Worm (Caenorhabditis elegans): Measurements from ENCODE around the gene znf-622.

Gene znf-622

DNA sequence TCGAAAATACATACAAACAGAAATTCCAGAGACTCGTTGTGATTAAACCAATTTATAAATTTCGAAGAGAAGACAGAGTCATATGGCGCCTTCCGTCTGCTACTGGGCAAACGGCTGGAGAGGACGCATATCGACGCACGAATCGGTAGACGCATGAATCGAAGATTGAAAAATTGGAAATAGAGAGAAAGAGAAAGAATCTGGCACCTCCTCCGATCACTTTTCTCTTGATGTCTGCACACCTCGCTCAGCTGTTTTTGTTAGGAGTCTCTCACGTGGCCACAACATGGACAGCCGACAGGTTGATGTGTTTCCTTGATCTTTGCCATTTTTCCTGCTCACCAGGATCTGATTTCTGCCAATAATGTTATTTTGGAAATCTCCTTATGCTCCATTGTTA lies 21.3 kb upstream of the znf-622 start:
- no peak for TF ChIP-seq lin-11 (tag; optimal IDR thresholded peaks at IDR 0.05)
- TF ChIP-seq mab-5 (tag; optimal IDR thresholded peaks at IDR 0.05), result peak; percentile 8
- peak; percentile 30 for TF ChIP-seq F13H6.1 (tag; optimal IDR thresholded peaks at IDR 0.05)
- peak; percentile 74 for TF ChIP-seq nhr-129 (tag; optimal IDR thresholded peaks at IDR 0.05)
- TF ChIP-seq crh-2 (tag; optimal IDR thresholded peaks at IDR 0.05), result no peak
- peak; percentile 50 for TF ChIP-seq sem-4 (tag; optimal IDR thresholded peaks at IDR 0.05)
- TF ChIP-seq lsy-2 (tag; optimal IDR thresholded peaks at IDR 0.05), result peak in 1 of 2 experiments; percentile 23
- peak; percentile 47 for TF ChIP-seq C34F6.9 (tag; optimal IDR thresholded peaks at IDR 0.05)
- peak; percentile 83 for TF ChIP-seq sma-9 (GFP tag; optimal IDR thresholded peaks at IDR 0.05)
- TF ChIP-seq sma-9 (tag; optimal IDR thresholded peaks at IDR 0.05), result no peak
- TF ChIP-seq blmp-1 (tag; optimal IDR thresholded peaks at IDR 0.05; ENCODE audit: insufficient read depth), result peak; percentile 31
- TF ChIP-seq Y55F3AM.14 (GFP tag; optimal IDR thresholded peaks at IDR 0.05), result no peak
- TF ChIP-seq nhr-25 (tag; optimal IDR thresholded peaks at IDR 0.05), result peak; percentile 34
- TF ChIP-seq mdl-1 (tag; optimal IDR thresholded peaks at IDR 0.05), result peak in 1 of 2 experiments; percentile 1

DNA sequence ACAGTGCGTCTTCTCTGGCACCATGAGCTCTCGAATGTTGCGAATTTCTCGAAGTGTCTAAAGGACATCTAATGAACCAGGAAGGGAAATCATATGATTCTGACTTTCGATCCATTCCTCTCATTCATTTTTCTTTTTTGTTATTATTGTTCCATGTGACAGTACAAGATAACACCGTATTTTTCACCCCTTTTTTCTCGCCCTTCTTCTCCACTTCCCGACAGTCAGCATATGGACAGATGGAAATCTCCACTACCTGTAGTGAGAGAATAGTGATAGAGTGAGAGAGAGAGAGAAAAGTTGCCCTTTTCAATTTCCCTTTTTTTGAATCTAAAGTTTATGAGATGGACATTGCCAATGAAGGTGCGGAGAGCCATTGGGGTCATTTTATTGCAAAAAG lies 20.6 kb upstream of the znf-622 start:
- TF ChIP-seq nhr-25 (tag; optimal IDR thresholded peaks at IDR 0.05) (peak; percentile 42), blmp-1 (tag; optimal IDR thresholded peaks at IDR 0.05; ENCODE audit: insufficient read depth) (peak; percentile 89), nhr-129 (tag; optimal IDR thresholded peaks at IDR 0.05) (peak; percentile 73), nhr-11 (tag; optimal IDR thresholded peaks at IDR 0.05) (no peak), lsy-2 (tag; optimal IDR thresholded peaks at IDR 0.05) (peak in 1 of 2 experiments; percentile 35), sma-3 (GFP tag; optimal IDR thresholded peaks at IDR 0.05) (peak; percentile 16), alr-1 (tag; optimal IDR thresholded peaks at IDR 0.05) (no peak), elt-1 (tag; optimal IDR thresholded peaks at IDR 0.05) (no peak), egl-27 (tag; optimal IDR thresholded peaks at IDR 0.05) (peak; percentile 24), nhr-237 (tag; optimal IDR thresholded peaks at IDR 0.05) (no peak), sma-9 (GFP tag; optimal IDR thresholded peaks at IDR 0.05) (peak; percentile 73), sma-9 (tag; optimal IDR thresholded peaks at IDR 0.05) (no peak), mdl-1 (tag; optimal IDR thresholded peaks at IDR 0.05) (peak in 1 of 2 experiments; percentile 24), ceh-16 (tag; optimal IDR thresholded peaks at IDR 0.05) (no peak), mbf-1 (tag; optimal IDR thresholded peaks at IDR 0.05) (no peak), nhr-21 (tag; optimal IDR thresholded peaks at IDR 0.05) (peak; percentile 41), nhr-6 (tag; optimal IDR thresholded peaks at IDR 0.05) (no peak), elt-3 (tag; optimal IDR thresholded peaks at IDR 0.05) (no peak)

DNA sequence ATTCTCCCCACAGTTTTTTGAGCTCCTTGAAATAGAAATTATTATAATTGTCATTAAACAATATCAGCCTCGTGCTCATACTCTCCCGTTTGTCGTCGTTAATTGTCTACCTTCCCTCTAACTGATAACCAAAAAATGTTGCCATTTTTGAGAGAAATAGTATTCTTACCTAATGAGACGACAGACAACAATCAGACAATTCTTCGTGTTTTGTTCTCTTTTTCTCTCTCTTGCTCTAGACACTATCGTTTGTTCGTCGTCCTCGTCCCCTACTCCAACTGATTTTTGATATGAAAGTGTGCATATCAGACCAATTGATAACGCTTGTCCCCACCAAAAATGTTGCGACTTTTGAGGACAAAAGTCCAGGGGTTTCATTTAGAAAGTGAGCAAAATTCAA lies 19.9 kb upstream of the znf-622 start:
- TF ChIP-seq ztf-4 (tag; optimal IDR thresholded peaks at IDR 0.05), result no peak
- TF ChIP-seq gmeb-1 (tag; optimal IDR thresholded peaks at IDR 0.05), result peak; percentile 29
- TF ChIP-seq sma-3 (GFP tag; optimal IDR thresholded peaks at IDR 0.05), result peak; percentile 5
- peak; percentile 53 for TF ChIP-seq crh-2 (tag; optimal IDR thresholded peaks at IDR 0.05)
- no peak for TF ChIP-seq snpc-4 (tag; optimal IDR thresholded peaks at IDR 0.05)
- TF ChIP-seq fos-1 (tag; optimal IDR thresholded peaks at IDR 0.05), result peak; percentile 78
- TF ChIP-seq egl-27 (tag; optimal IDR thresholded peaks at IDR 0.05), result no peak
- TF ChIP-seq ceh-16 (tag; optimal IDR thresholded peaks at IDR 0.05), result no peak
- TF ChIP-seq blmp-1 (tag; optimal IDR thresholded peaks at IDR 0.05; ENCODE audit: insufficient read depth), result no peak
- TF ChIP-seq lin-11 (tag; optimal IDR thresholded peaks at IDR 0.05), result no peak
- TF ChIP-seq nhr-77 (tag; optimal IDR thresholded peaks at IDR 0.05), result no peak
- peak; percentile 58 for TF ChIP-seq skn-1 (tag; optimal IDR thresholded peaks at IDR 0.05)
- TF ChIP-seq nhr-23 (tag; optimal IDR thresholded peaks at IDR 0.05), result no peak
- no peak for TF ChIP-seq nhr-21 (tag; optimal IDR thresholded peaks at IDR 0.05)
- peak; percentile 15 for TF ChIP-seq F13H6.1 (tag; optimal IDR thresholded peaks at IDR 0.05)
- TF ChIP-seq R02D3.7 (tag; optimal IDR thresholded peaks at IDR 0.05), result no peak
- peak; percentile 58 for TF ChIP-seq sma-9 (GFP tag; optimal IDR thresholded peaks at IDR 0.05)
- no peak for TF ChIP-seq sma-9 (tag; optimal IDR thresholded peaks at IDR 0.05)
- peak in 1 of 2 experiments; percentile 16 for TF ChIP-seq mdl-1 (tag; optimal IDR thresholded peaks at IDR 0.05)
- TF ChIP-seq elt-1 (tag; optimal IDR thresholded peaks at IDR 0.05), result no peak
- peak; percentile 9 for TF ChIP-seq nhr-129 (tag; optimal IDR thresholded peaks at IDR 0.05)
- TF ChIP-seq nhr-12 (tag; optimal IDR thresholded peaks at IDR 0.05), result no peak
- no peak for TF ChIP-seq ceh-82 (tag; optimal IDR thresholded peaks at IDR 0.05)
- TF ChIP-seq elt-3 (tag; optimal IDR thresholded peaks at IDR 0.05), result no peak
- TF ChIP-seq peb-1 (tag; optimal IDR thresholded peaks at IDR 0.05), result no peak

DNA sequence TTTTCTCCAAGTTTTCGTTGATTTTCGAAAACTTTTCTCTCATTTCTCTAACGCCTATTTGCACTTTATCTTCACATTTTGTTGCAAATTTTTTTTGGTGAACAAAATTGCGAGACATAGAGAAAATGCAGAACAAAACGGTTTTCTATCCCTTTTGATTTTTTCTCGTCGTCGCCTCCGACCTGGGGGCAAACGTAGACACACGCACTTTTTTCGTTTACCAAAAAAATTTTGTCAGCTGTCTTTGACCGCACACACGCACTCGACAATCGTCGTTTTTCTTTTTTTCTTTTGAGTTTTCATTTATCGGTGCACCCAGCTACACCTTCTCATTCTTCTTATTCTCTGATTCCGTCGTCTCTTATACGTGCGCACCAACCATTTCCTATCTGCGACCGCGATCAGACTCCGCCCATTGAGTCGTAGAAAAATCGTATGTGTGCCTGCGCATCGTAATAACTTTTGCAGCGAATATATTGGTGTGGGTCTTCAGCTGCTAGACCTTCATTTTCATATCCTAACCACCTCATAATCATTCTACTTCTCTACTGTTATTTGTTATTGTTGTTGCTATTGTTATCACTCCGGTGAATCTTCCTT lies 19.0 kb upstream of the znf-622 start:
- TF ChIP-seq blmp-1 (tag; optimal IDR thresholded peaks at IDR 0.05; ENCODE audit: insufficient read depth) (peak; percentile 62), F13H6.1 (tag; optimal IDR thresholded peaks at IDR 0.05) (peak; percentile 75), egl-27 (tag; optimal IDR thresholded peaks at IDR 0.05) (peak; percentile 85), nhr-11 (tag; optimal IDR thresholded peaks at IDR 0.05) (no peak), dmd-4 (tag; optimal IDR thresholded peaks at IDR 0.05) (no peak), C34F6.9 (tag; optimal IDR thresholded peaks at IDR 0.05) (peak; percentile 60), lsy-2 (tag; optimal IDR thresholded peaks at IDR 0.05) (peak; percentile 0 to 60), unc-55 (GFP tag; optimal IDR thresholded peaks at IDR 0.05) (peak; percentile 19), ztf-4 (tag; optimal IDR thresholded peaks at IDR 0.05) (peak; percentile 69), nhr-237 (tag; optimal IDR thresholded peaks at IDR 0.05) (no peak), fos-1 (tag; optimal IDR thresholded peaks at IDR 0.05) (peak; percentile 75), sma-3 (GFP tag; optimal IDR thresholded peaks at IDR 0.05) (peak; percentile 58), sem-4 (tag; optimal IDR thresholded peaks at IDR 0.05) (no peak), unc-62 (GFP tag; optimal IDR thresholded peaks at IDR 0.05) (no peak), snpc-4 (tag; optimal IDR thresholded peaks at IDR 0.05) (no peak), gmeb-1 (tag; optimal IDR thresholded peaks at IDR 0.05) (peak; percentile 42), ceh-16 (tag; optimal IDR thresholded peaks at IDR 0.05) (peak; percentile 21), nhr-21 (tag; optimal IDR thresholded peaks at IDR 0.05) (peak; percentile 68), nhr-129 (tag; optimal IDR thresholded peaks at IDR 0.05) (peak; percentile 79), sma-9 (GFP tag; optimal IDR thresholded peaks at IDR 0.05) (peak; percentile 93), sma-9 (tag; optimal IDR thresholded peaks at IDR 0.05) (no peak), nhr-25 (tag; optimal IDR thresholded peaks at IDR 0.05) (peak; percentile 59), mdl-1 (tag; optimal IDR thresholded peaks at IDR 0.05) (peak in 1 of 2 experiments; percentile 31)

Data from whole organism, L2 larva.